Fruit fly (Drosophila melanogaster): ENCODE measurements around the gene Oseg5.
A peak's percentile ranks its signal among the peaks of the same experiment; 100 is the strongest.

Gene Oseg5

dm6 chr2L:20793881-20794280, 41.8 kb downstream of the Oseg5 start:
- TF ChIP-seq CG8478 (optimal IDR thresholded peaks at IDR 0.05) (no peak), CTCF (optimal IDR thresholded peaks at IDR 0.05) (no peak)

- TF ChIP-seq CG8478 (optimal IDR thresholded peaks at IDR 0.05) (no peak), CTCF (optimal IDR thresholded peaks at IDR 0.05) (no peak)
Measured at dm6 chr2L:20792988-20793544, 42.6 kb downstream of the Oseg5 start.

dm6 chr2L:20792521-20792920, 43.1 kb downstream of the Oseg5 start:
- TF ChIP-seq CG8478 (optimal IDR thresholded peaks at IDR 0.05) (no peak), CTCF (optimal IDR thresholded peaks at IDR 0.05) (no peak)

dm6 chr2L:20788050-20788449, 47.6 kb downstream of the Oseg5 start:
- TF ChIP-seq CG8478 (optimal IDR thresholded peaks at IDR 0.05) = no peak
- TF ChIP-seq CTCF (optimal IDR thresholded peaks at IDR 0.05) = no peak

dm6 chr2L:20787271-20787791, 48.3 kb downstream of the Oseg5 start, which contains the start of gene Pomp:
Gene Pomp (plus strand): TSS chr2L:20787656.
- TF ChIP-seq CG8478 (optimal IDR thresholded peaks at IDR 0.05) (no peak), CTCF (optimal IDR thresholded peaks at IDR 0.05) (peak; percentile 77 to 78)

dm6 chr2L:20785333-20785732, 50.3 kb downstream of the Oseg5 start:
- TF ChIP-seq CTCF (optimal IDR thresholded peaks at IDR 0.05) (no peak), CG8478 (optimal IDR thresholded peaks at IDR 0.05) (no peak)

dm6 chr2L:20783908-20784307, 51.7 kb downstream of the Oseg5 start:
- TF ChIP-seq CTCF (optimal IDR thresholded peaks at IDR 0.05) = no peak
- TF ChIP-seq CG8478 (optimal IDR thresholded peaks at IDR 0.05) = no peak

- TF ChIP-seq CTCF (optimal IDR thresholded peaks at IDR 0.05) (no peak), CG8478 (optimal IDR thresholded peaks at IDR 0.05) (no peak)
Measured at dm6 chr2L:20783044-20783443, 52.6 kb downstream of the Oseg5 start.

Measured in S2 (cell line).